Fruit fly (Drosophila melanogaster) Kc167 (cell line): ENCODE measurements around the gene cbt.

Experiments used
- Myc ChIP-seq: fragments of >200 bp; optimal IDR thresholded peaks from 2 replicates; lab custom pipeline; 2017; ENCODE audit warnings: missing external identifiers
- Sin3A ChIP-seq: fragments of >200 bp; optimal IDR thresholded peaks from 2 replicates; lab custom pipeline; 2018; ENCODE audit warnings: missing external identifiers
- h ChIP-seq: fragments of >200 bp; optimal IDR thresholded peaks from 3 replicates; lab custom pipeline; 2018; ENCODE audit warnings: missing external identifiers
- insv ChIP-seq: fragments of >200 bp; optimal IDR thresholded peaks from 3 replicates; lab custom pipeline; 2018; ENCODE audit warnings: missing external identifiers
- ttk ChIP-seq: sonication (Bioruptor generic); optimal IDR thresholded peaks from 2 replicates; lab custom pipeline; 2017; ENCODE audit warnings: missing external identifiers

dm6 chr2L:499939-500338 is 20.5 kb upstream of the cbt start:
- TF ChIP-seq Myc (lab: Kevin White, UChicago) (no peak), h (lab: Kevin White, UChicago) (no peak), insv (lab: Kevin White, UChicago) (no peak), Sin3A (no peak), ttk (lab: Kevin White, UChicago) (no peak)
